Worm (Caenorhabditis elegans): ENCODE results near the gene F58A3.3.

The F58A3.3 gene

DNA sequence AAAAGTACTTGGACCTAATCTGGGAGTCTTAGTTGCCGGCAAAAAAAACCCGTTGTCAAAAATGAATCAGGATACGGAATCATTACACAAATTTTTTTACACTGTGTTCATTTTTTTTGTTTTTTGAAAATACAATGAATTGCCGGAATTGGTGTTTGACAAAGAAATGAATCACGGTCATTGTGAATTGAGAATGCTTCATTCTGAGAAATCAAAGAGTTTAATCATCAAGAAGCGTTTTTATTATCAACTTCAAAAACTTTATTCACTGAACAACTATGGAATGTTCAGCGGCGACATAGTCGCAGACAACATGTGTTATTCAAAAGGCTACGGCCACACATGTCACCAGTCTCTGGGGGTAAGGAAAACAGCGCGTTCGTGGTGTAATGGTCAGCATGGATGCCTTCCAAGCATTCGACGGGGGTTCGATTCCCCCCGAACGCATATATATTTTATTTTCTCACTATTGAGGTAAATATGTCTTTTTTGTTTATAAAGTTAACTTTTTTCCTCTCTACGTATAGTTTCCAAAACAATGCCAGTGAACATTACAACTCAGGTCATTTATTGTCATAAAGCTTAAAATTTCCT, 48.9 kb upstream of the F58A3.3 start, which contains the start of gene nas-10 (continued):
- TF ChIP-seq aptf-3 (GFP tag; IDR thresholded peaks at IDR 0.05) = 0 out of 2 replicates have a peak, but pooled peaks have one; percentile 11
- no peak for TF ChIP-seq sea-2 (GFP tag; IDR thresholded peaks at IDR 0.05)
- no peak for TF ChIP-seq lin-35 (GFP tag; optimal IDR thresholded peaks at IDR 0.05)
- peak; percentile 34 for TF ChIP-seq hlh-12 (tag; optimal IDR thresholded peaks at IDR 0.05)
- TF ChIP-seq ZK185.1 (tag; optimal IDR thresholded peaks at IDR 0.05; ENCODE audit: poor library complexity, severe bottlenecking) = peak; percentile 76
- peak; percentile 58 for TF ChIP-seq snpc-1.1 (tag; optimal IDR thresholded peaks at IDR 0.05; ENCODE audit: insufficient read depth)
- peak; percentile 78; the same call in 1 of the 2 replicates for TF ChIP-seq ztf-25 (GFP tag; IDR thresholded peaks at IDR 0.05)
- no peak for TF ChIP-seq ama-1 (optimal IDR thresholded peaks at IDR 0.05)
- no peak for TF ChIP-seq ama-1 (GFP tag; optimal IDR thresholded peaks at IDR 0.05)
- peak; percentile 97 for TF ChIP-seq B0261.1 (tag; optimal IDR thresholded peaks at IDR 0.05)
- TF ChIP-seq chd-7 (tag; optimal IDR thresholded peaks at IDR 0.05) = peak; percentile 53
- TF ChIP-seq akir-1 (GFP tag; optimal IDR thresholded peaks at IDR 0.05) = no peak
- TF ChIP-seq Y79H2A.3 (GFP tag; conservative IDR thresholded peaks at IDR 0.05) = no peak
- TF ChIP-seq nfya-2 (GFP tag; IDR thresholded peaks at IDR 0.05) = no peak
- TF ChIP-seq nhr-27 (tag; optimal IDR thresholded peaks at IDR 0.05) = peak; percentile 59
- no peak for TF ChIP-seq attf-3 (GFP tag; conservative IDR thresholded peaks at IDR 0.05)
- TF ChIP-seq B0035.1 (tag; optimal IDR thresholded peaks at IDR 0.05) = peak; percentile 64
- no peak for TF ChIP-seq ceh-100 (GFP tag; IDR thresholded peaks at IDR 0.05)
- no peak for TF ChIP-seq lin-40 (tag; optimal IDR thresholded peaks at IDR 0.05)
- peak; percentile 87 for TF ChIP-seq snpc-3.4 (tag; optimal IDR thresholded peaks at IDR 0.05)
- no peak for TF ChIP-seq repo-1 (tag; optimal IDR thresholded peaks at IDR 0.05)
- no peak for TF ChIP-seq gei-17 (GFP tag; optimal IDR thresholded peaks at IDR 0.05)
- no peak for TF ChIP-seq lsl-1 (GFP tag; optimal IDR thresholded peaks at IDR 0.05)
- TF ChIP-seq madf-3 (GFP tag; IDR thresholded peaks at IDR 0.05) = no peak
- no peak; the same call in 1 of the 2 replicates for TF ChIP-seq dox-1 (GFP tag; IDR thresholded peaks at IDR 0.05)
- TF ChIP-seq ztf-3 (GFP tag; optimal IDR thresholded peaks at IDR 0.05) = no peak
- TF ChIP-seq attf-5 (GFP tag; optimal IDR thresholded peaks at IDR 0.05) = peak; percentile 69
- no peak for TF ChIP-seq lag-1 (GFP tag; IDR thresholded peaks at IDR 0.05)
- no peak for TF ChIP-seq ztf-22 (GFP tag; optimal IDR thresholded peaks at IDR 0.05)
- no peak for TF ChIP-seq xnd-1 (tag; optimal IDR thresholded peaks at IDR 0.05)
- TF ChIP-seq dpff-1 (tag; optimal IDR thresholded peaks at IDR 0.05) = no peak
- peak; percentile 41 for TF ChIP-seq athp-1 (tag; optimal IDR thresholded peaks at IDR 0.05)
- peak; percentile 95 for TF ChIP-seq lin-26 (GFP tag; IDR thresholded peaks at IDR 0.05)
- no peak for TF ChIP-seq snpc-1.3 (tag; optimal IDR thresholded peaks at IDR 0.05; ENCODE audit: insufficient read depth)
- peak; percentile 73 for TF ChIP-seq rcor-1 (GFP tag; IDR thresholded peaks at IDR 0.05)
- 0 out of 2 replicates have a peak, but pooled peaks have one; percentile 5 for TF ChIP-seq Y53F4B.3 (GFP tag; IDR thresholded peaks at IDR 0.05)
- peak; percentile 64 for TF ChIP-seq nhr-179 (tag; optimal IDR thresholded peaks at IDR 0.05)
- peak; percentile 9 for TF ChIP-seq somi-1 (GFP tag; optimal IDR thresholded peaks at IDR 0.05)
- no peak for TF ChIP-seq efl-1 (GFP tag; optimal IDR thresholded peaks at IDR 0.05)
- TF ChIP-seq F55B11.4 (tag; optimal IDR thresholded peaks at IDR 0.05; ENCODE audit: borderline replicate concordance, insufficient read depth) = no peak
- no peak for TF ChIP-seq Y95B8A.8 (GFP tag; IDR thresholded peaks at IDR 0.05)
- peak; percentile 4 for TF ChIP-seq F57A8.1 (GFP tag; optimal IDR thresholded peaks at IDR 0.05)
- 0 out of 2 replicates have a peak, but pooled peaks have one; percentile 10 for TF ChIP-seq lir-1 (GFP tag; conservative IDR thresholded peaks at IDR 0.05)
- TF ChIP-seq C06A6.2 (GFP tag; conservative IDR thresholded peaks at IDR 0.05) = no peak
- TF ChIP-seq F52B5.7 (tag; optimal IDR thresholded peaks at IDR 0.05) = peak; percentile 65
- peak; percentile 85 for TF ChIP-seq nfyb-1 (GFP tag; IDR thresholded peaks at IDR 0.05)
- 0 out of 2 replicates have a peak, but pooled peaks have one; percentile 38 for TF ChIP-seq cebp-2 (GFP tag; IDR thresholded peaks at IDR 0.05)
- TF ChIP-seq egl-44 (GFP tag; IDR thresholded peaks at IDR 0.05) = peak; percentile 88
